Worm (Caenorhabditis elegans): Measurements from ENCODE around the gene crb-1.

crb-1 gene

DNA sequence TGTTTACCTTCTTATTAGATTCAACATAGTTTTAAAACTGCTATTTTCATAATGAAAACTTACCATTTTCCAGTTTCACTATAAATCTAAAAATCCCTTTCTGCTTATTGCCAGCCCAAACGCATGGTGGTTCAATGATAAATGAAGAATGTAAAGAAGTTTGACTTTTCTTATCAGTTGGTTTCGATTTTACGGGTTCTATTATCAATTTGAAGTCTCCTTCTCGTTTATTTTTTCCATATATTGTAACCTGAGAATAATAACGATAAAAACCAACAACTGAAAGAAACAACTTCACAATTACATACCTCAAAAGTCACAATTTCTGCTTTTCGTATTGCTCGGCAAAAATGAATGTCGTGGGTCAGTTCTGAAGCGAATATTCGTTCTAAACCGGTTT lies 34.8 kb downstream of the crb-1 start:
- TF ChIP-seq unc-62 (GFP tag; optimal IDR thresholded peaks at IDR 0.05), result no peak

DNA sequence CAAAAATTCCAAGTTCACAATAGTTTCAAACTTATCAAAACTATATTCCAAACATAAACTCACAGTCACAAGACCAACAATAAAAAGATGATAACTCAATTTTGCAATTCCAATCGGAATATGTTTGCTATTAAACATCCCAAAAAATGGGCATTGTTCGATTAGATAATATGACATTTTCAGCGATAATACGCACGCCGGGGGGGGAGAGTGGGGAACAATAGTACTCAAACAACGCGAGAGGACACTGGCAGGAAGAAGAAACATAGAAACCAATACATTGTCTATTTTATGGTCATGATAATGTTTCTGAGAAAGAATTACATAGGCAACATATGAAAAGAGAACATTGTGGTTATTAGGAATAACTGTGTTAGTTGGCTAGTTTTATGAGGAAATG lies 37.9 kb downstream of the crb-1 start:
- TF ChIP-seq unc-62 (GFP tag; optimal IDR thresholded peaks at IDR 0.05), result no peak

DNA sequence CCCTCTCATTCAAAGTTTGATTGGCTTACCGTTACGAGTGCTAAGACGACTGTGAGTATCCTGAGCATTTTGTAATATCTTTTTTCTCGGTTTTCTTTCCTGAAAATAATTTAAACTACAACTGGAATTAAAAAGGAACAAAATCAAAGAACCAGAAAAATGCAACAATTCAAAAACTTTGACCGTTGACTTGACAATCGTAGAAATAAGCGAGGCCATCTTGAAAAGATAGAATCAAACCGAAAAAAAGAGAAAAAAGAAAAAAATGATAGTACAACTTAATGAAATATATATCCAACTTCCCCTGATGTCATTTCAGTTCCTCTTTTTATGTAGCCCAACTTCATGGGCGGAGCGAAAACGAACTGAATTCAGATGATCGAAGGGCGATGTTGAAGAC lies 39.3 kb downstream of the crb-1 start, which contains the start of gene F10D7.3:
F10D7.3 (minus strand) TSS at position 101 of the 400 bp plus-strand sequence.
- no peak for TF ChIP-seq unc-62 (GFP tag; optimal IDR thresholded peaks at IDR 0.05)

DNA sequence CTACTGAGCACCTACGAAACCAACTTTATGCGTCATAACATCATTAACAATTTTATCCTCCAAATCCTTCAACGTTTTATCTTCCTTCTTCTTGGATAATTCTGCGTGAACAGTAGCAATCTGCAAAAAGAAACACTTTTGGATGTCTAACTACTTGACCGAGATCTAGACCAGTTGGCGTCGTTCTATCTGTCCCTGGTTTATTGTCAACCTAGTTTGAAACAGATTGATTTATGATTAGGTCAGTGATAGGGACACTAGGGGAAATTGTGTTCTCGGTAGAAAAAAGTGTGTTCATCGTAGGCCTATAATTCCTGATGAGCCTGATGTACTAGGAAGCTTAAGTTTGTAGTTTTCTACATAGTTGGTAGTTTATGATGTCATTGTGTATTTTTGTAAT lies 39.9 kb downstream of the crb-1 start:
- TF ChIP-seq unc-62 (GFP tag; optimal IDR thresholded peaks at IDR 0.05), result no peak

DNA sequence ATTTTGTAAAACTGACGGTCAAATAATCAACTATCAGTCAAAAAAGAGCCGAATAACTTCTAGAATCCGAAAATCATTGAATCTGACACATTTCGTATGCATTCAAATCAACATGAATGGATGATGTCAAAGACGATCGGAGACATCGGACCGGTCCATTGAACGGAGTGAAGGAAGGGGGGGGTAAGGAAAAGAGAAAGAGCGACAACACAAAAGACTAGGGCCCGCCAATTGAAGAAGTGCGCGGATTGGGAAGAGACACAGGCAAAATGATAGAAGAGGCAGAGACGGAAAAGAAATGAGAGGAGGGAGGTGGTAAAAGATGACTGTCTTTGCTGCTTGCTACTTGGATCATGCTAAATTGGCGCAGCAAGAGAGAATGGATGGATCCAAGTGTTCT lies 44.3 kb downstream of the crb-1 start:
- no peak for TF ChIP-seq unc-62 (GFP tag; optimal IDR thresholded peaks at IDR 0.05)

DNA sequence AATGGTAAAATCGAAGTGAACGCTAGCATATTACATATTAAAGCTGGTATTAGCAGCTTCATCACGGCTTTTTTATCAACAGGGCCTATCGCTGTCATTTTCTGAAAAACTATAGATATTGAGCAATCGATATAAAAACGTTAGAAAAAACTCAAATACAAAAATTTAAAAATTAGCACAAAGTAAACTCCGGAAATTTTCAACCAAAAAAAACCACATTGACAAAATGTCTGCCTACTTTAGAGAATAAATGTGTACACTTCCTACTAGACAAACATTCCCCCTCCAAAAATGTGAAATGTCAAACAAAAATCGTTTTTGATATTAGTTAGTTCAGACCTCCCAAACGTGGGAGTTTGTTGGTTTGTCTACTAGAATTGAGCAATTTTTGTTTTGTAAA lies 45.3 kb downstream of the crb-1 start, which contains the start of gene mfsd-10:
mfsd-10 (minus strand) TSS at position 101 of the 400 bp plus-strand sequence.
- TF ChIP-seq unc-62 (GFP tag; optimal IDR thresholded peaks at IDR 0.05), result no peak

DNA sequence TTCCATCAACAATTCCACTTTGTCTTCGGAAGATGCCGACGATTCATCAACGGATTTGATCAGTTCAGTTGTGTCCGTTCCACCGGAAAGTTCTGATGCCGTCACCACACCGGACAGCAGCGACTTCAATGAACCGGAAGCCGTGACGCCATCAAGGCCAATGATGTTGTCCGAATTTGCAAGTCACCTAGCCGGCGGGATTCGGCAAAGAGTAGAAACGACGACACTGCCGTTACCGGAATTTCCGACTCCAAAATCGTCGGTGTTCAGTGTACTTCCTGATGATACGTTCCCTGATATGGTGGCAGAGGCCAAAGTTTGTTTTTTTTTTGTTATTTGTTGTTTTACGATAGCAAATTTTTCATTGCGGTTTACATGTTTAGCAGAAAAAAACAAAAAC lies 50.3 kb downstream of the crb-1 start:
- TF ChIP-seq unc-62 (GFP tag; optimal IDR thresholded peaks at IDR 0.05), result no peak

DNA sequence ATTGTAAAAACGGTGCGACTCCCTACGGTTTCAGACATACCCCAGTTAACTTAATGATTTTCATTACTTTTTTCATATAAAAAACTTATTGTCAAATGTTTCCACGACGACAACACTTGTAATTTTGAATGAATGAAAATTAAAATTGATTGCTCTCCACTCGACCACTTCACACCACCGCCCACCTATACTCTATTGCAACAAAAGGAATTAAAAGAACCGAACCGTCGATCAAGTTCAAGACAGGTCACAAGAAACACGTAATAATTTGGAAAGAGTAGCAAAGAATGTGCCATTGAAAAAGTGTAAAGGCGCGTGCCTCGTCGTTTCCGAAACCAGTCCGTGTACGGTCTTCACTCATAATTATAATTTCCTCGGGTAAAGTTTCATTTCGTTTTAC lies 51.3 kb downstream of the crb-1 start, which contains the start of gene F10D7.11:
F10D7.11 (plus strand) TSS at position 301 of the 400 bp plus-strand sequence.
- TF ChIP-seq unc-62 (GFP tag; optimal IDR thresholded peaks at IDR 0.05), result no peak

DNA sequence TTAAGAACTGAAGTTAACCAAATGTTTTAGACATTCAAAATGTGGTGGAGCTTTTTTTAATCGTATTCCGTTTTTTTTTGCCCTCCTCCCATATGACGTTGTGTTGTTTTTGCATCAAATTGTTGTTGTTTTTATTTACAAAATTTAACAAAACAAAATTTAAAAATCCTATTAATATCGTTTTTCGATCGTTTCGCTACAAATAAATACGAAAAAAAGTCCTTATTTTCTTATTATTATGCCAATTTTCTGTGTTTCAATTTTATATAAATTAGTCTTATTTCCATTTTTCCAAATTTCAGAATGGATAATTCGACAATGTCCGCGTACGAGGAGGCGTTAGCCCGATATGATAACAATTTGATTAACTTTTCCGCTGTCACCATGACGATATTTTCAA lies 54.4 kb downstream of the crb-1 start, which contains the start of gene npr-36:
npr-36 (plus strand) TSS at position 301 of the 400 bp plus-strand sequence.
- no peak for TF ChIP-seq unc-62 (GFP tag; optimal IDR thresholded peaks at IDR 0.05)

DNA sequence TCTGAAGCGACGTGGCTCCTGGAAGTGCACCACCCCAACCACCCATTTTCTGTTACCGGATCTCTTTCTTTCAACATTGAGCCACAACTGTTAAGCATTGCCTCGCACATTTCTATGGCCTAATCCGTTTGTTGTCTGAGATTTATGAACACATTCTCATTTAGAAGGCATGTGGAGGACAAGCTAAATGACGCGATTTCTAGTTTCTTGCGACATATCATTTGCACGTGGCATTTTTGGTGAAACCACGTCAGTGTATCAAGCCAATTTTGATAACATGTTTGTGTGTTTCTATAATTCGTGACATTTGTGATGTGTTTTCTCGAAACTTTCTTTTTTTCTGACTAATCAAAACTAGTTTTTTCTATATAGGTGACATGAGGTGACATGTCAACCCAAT lies 57.1 kb downstream of the crb-1 start:
- no peak for TF ChIP-seq unc-62 (GFP tag; optimal IDR thresholded peaks at IDR 0.05)

DNA sequence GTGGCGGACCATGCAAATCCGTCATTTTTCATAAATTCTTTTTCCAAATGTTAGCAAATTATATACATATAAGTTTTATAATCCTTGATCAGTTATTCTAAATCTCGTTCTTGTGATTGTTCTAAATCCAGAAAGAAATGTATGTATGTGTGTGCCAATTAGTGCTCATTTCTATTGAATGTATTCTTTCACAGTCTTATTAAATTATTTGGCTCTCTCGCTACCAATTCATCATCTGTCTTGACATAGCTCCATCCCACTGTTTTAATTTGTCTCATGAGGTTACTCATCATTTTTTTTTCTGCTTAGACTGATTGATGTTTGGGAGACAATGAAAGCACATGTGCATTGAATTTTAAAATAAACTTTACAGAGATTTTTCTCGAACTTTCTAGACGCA lies 58.4 kb downstream of the crb-1 start:
- TF ChIP-seq unc-62 (GFP tag; optimal IDR thresholded peaks at IDR 0.05), result no peak

Data from whole organism, dauer.